Worm (Caenorhabditis elegans) whole organism, young adult: Measurements from ENCODE around the gene R01E6.7.

Experiments
- B0261.1 ChIP-seq: sonication (generic microtip); optimal IDR thresholded peaks from 2 replicates; lab custom pipeline; 2016; ENCODE audit warnings: mild to moderate bottlenecking, missing genetic modification characterization, moderate library complexity, missing compliant biosample characterization
- C17E4.6 ChIP-seq: fragments of 200-800 bp; sonication (Bioruptor generic); IDR thresholded peaks from 2 replicates; pipeline ENCODE4 v1.3.6; 2022; ENCODE audit warnings: missing genetic modification reagents, missing genetic modification characterization, missing compliant biosample characterization
- F23B12.7 ChIP-seq: sonication (generic microtip); optimal IDR thresholded peaks from 2 replicates; lab custom pipeline; 2017; ENCODE audit warnings: missing genetic modification characterization, mild to moderate bottlenecking, missing compliant biosample characterization, antibody characterized with exemption, moderate library complexity; ENCODE audit not compliant: insufficient read depth
- F52B5.7 ChIP-seq: sonication (generic microtip); optimal IDR thresholded peaks from 2 replicates; lab custom pipeline; 2016; ENCODE audit warnings: mild to moderate bottlenecking, missing genetic modification characterization, missing compliant biosample characterization
- F57C9.4 ChIP-seq: sonication (generic microtip); optimal IDR thresholded peaks from 2 replicates; lab custom pipeline; 2017; ENCODE audit warnings: mild to moderate bottlenecking, missing genetic modification characterization, missing compliant biosample characterization
- K12H6.12 ChIP-seq: fragments of 200-800 bp; sonication (Bioruptor generic); optimal IDR thresholded peaks from 2 replicates; lab custom pipeline; 2018; ENCODE audit warnings: mild to moderate bottlenecking, missing genetic modification characterization, missing compliant biosample characterization
- T07F8.4 ChIP-seq: sonication (generic microtip); optimal IDR thresholded peaks from 2 replicates; lab custom pipeline; 2016; ENCODE audit warnings: mild to moderate bottlenecking, missing genetic modification characterization, moderate library complexity, missing compliant biosample characterization
- Y53F4B.3 ChIP-seq: fragments of 200-800 bp; sonication (Bioruptor generic); IDR thresholded peaks from 2 replicates; pipeline ENCODE4 v1.3.6; 2022; ENCODE audit warnings: missing genetic modification reagents, missing genetic modification characterization, missing compliant biosample characterization
- Y56A3A.18 ChIP-seq: fragments of 200-800 bp; sonication (Bioruptor generic); IDR thresholded peaks from 2 replicates; pipeline ENCODE4 v1.3.6; 2022; ENCODE audit warnings: missing genetic modification reagents, missing genetic modification characterization, missing compliant biosample characterization
- Y67H2A.10 ChIP-seq: fragments of 200-800 bp; sonication (Bioruptor generic); conservative IDR thresholded peaks from 2 replicates; pipeline ENCODE4 v1.3.6; 2022; ENCODE audit warnings: missing genetic modification reagents, missing genetic modification characterization, missing compliant biosample characterization
- Y79H2A.3 ChIP-seq: fragments of 200-800 bp; sonication (Bioruptor generic); conservative IDR thresholded peaks from 2 replicates; pipeline ENCODE4 v1.3.6; 2022; ENCODE audit warnings: missing genetic modification reagents, missing genetic modification characterization, missing compliant biosample characterization
- ZK185.1 ChIP-seq: sonication (generic microtip); optimal IDR thresholded peaks from 2 replicates; lab custom pipeline; 2016; ENCODE audit warnings: mild to moderate bottlenecking, missing genetic modification characterization, missing compliant biosample characterization; ENCODE audit not compliant: poor library complexity, severe bottlenecking
- aptf-2 ChIP-seq: fragments of 200-800 bp; sonication (Bioruptor generic); conservative IDR thresholded peaks from 2 replicates; pipeline ENCODE4 v1.3.6; 2022; ENCODE audit warnings: missing genetic modification reagents, missing genetic modification characterization, missing compliant biosample characterization
- ceh-27 ChIP-seq: fragments of 200-800 bp; sonication (Bioruptor generic); optimal IDR thresholded peaks from 2 replicates; lab custom pipeline; 2018; ENCODE audit warnings: mild to moderate bottlenecking, missing genetic modification characterization, moderate library complexity, missing compliant biosample characterization
- ceh-40 ChIP-seq: fragments of 200-800 bp; sonication (Bioruptor generic); IDR thresholded peaks from 2 replicates; pipeline ENCODE4 v1.3.6; 2022; ENCODE audit warnings: missing genetic modification characterization, missing compliant biosample characterization
- chd-7 ChIP-seq: sonication (generic microtip); optimal IDR thresholded peaks from 2 replicates; lab custom pipeline; 2016; ENCODE audit warnings: mild to moderate bottlenecking, missing genetic modification characterization, moderate library complexity, missing compliant biosample characterization
- die-1 ChIP-seq: sonication (generic microtip); optimal IDR thresholded peaks from 2 replicates; lab custom pipeline; 2016; ENCODE audit warnings: missing genotype, mild to moderate bottlenecking, missing genetic modification characterization, missing compliant biosample characterization
- dox-1 ChIP-seq: fragments of 200-800 bp; sonication (Bioruptor generic); IDR thresholded peaks from 2 replicates; pipeline ENCODE4 v1.3.6; 2022; ENCODE audit warnings: missing genetic modification reagents, missing genetic modification characterization, missing compliant biosample characterization
- dpff-1 ChIP-seq: sonication (generic microtip); optimal IDR thresholded peaks from 2 replicates; lab custom pipeline; 2017; ENCODE audit warnings: mild to moderate bottlenecking, missing genetic modification characterization, missing compliant biosample characterization
- egrh-3 ChIP-seq: fragments of 200-800 bp; sonication (Bioruptor generic); IDR thresholded peaks from 2 replicates; pipeline ENCODE4 v1.3.6; 2022; ENCODE audit warnings: missing genetic modification reagents, missing genetic modification characterization, missing compliant biosample characterization
- ets-4 ChIP-seq: fragments of 200-800 bp; sonication (Bioruptor generic); optimal IDR thresholded peaks from 2 replicates; lab custom pipeline; 2018; ENCODE audit warnings: mild to moderate bottlenecking, missing genetic modification characterization, missing compliant biosample characterization
- gei-17 ChIP-seq: fragments of 200-800 bp; sonication (Bioruptor generic); optimal IDR thresholded peaks from 2 replicates; lab custom pipeline; 2018; ENCODE audit warnings: mild to moderate bottlenecking, missing genetic modification characterization, missing compliant biosample characterization
- hmg-1.2 ChIP-seq: fragments of 200-800 bp; sonication (Bioruptor generic); IDR thresholded peaks from 2 replicates; pipeline ENCODE4 v1.3.6; 2022; ENCODE audit warnings: missing genetic modification reagents, missing genetic modification characterization, missing compliant biosample characterization
- hmg-20 ChIP-seq: fragments of 200-800 bp; sonication (Bioruptor generic); IDR thresholded peaks from 2 replicates; pipeline ENCODE4 v1.3.6; 2022; ENCODE audit warnings: missing genetic modification reagents, missing genetic modification characterization, missing compliant biosample characterization
- hrde-1 ChIP-seq: sonication (generic microtip); optimal IDR thresholded peaks from 2 replicates; lab custom pipeline; 2016; ENCODE audit warnings: missing genetic modification characterization, mild to moderate bottlenecking, missing compliant biosample characterization, moderate library complexity, missing genotype, missing genetic modification reagents, borderline replicate concordance
- lin-26 ChIP-seq: fragments of 200-800 bp; sonication (Bioruptor generic); IDR thresholded peaks from 2 replicates; pipeline ENCODE4 v1.3.6; 2022; ENCODE audit warnings: missing genetic modification reagents, missing genetic modification characterization, missing compliant biosample characterization
- lin-40 ChIP-seq: sonication (generic microtip); optimal IDR thresholded peaks from 2 replicates; lab custom pipeline; 2016; ENCODE audit warnings: missing genetic modification characterization, mild to moderate bottlenecking, missing compliant biosample characterization, missing genotype, missing genetic modification reagents
- lin-54 ChIP-seq: fragments of 200-800 bp; sonication (Bioruptor generic); optimal IDR thresholded peaks from 2 replicates; lab custom pipeline; 2018; ENCODE audit warnings: mild to moderate bottlenecking, missing genetic modification characterization, missing compliant biosample characterization
- madf-6 ChIP-seq: fragments of 200-800 bp; sonication (Bioruptor generic); IDR thresholded peaks from 2 replicates; pipeline ENCODE4 v1.3.6; 2022; ENCODE audit warnings: missing genetic modification reagents, missing genetic modification characterization, missing compliant biosample characterization
- mcd-1 ChIP-seq: fragments of 200-800 bp; sonication (Bioruptor generic); IDR thresholded peaks from 2 replicates; pipeline ENCODE4 v1.3.6; 2022; ENCODE audit warnings: missing genetic modification reagents, missing genetic modification characterization, missing compliant biosample characterization
- nfya-1 ChIP-seq: sonication (generic microtip); optimal IDR thresholded peaks from 2 replicates; lab custom pipeline; 2017; ENCODE audit warnings: antibody characterized with exemption, missing compliant biosample characterization, missing genetic modification characterization, borderline replicate concordance; ENCODE audit not compliant: insufficient read depth
- nhr-80 ChIP-seq: sonication (generic microtip); optimal IDR thresholded peaks from 2 replicates; lab custom pipeline; 2016; ENCODE audit warnings: missing genetic modification characterization, missing compliant biosample characterization
- pbrm-1 ChIP-seq: fragments of 200-800 bp; sonication (Bioruptor generic); IDR thresholded peaks from 2 replicates; pipeline ENCODE4 v1.3.6; 2022; ENCODE audit warnings: missing genetic modification reagents, missing genetic modification characterization, missing compliant biosample characterization
- rpc-1 ChIP-seq, 2 experiments: fragments of 150-350 bp in 1 of 2; sonication (generic microtip) in 1 of 2; optimal IDR thresholded peaks; 2 replicates each; lab custom pipeline; 2014 to 2018; ENCODE audit warnings: missing biosample characterization in 1 of 2, missing genetic modification characterization in 1 of 2, missing genetic modification reagents in 1 of 2, missing genotype in 1 of 2
- snpc-4 ChIP-seq, 5 experiments: fragments of 150-350 bp in 1 of 5; sonication (generic microtip) in 4 of 5; optimal IDR thresholded peaks; 2 replicates each; lab custom pipeline; 2014 to 2018; ENCODE audit warnings: missing genetic modification characterization in 5 of 5, missing biosample characterization in 3 of 5, antibody characterized with exemption in 2 of 5, mild to moderate bottlenecking in 2 of 5, missing compliant biosample characterization in 2 of 5, missing genotype in 2 of 5, moderate library complexity in 2 of 5, missing genetic modification reagents in 1 of 5
- somi-1 ChIP-seq: fragments of 200-800 bp; sonication (Bioruptor generic); optimal IDR thresholded peaks from 2 replicates; lab custom pipeline; 2018; ENCODE audit warnings: mild to moderate bottlenecking, missing genetic modification characterization, missing compliant biosample characterization
- ztf-18 ChIP-seq: sonication (generic microtip); optimal IDR thresholded peaks from 2 replicates; lab custom pipeline; 2016; ENCODE audit warnings: missing genotype, mild to moderate bottlenecking, missing genetic modification characterization, missing compliant biosample characterization

The R01E6.7 gene

ce11 chrX:13583895-13584344 is 14.2 kb upstream of the R01E6.7 start:
- TF ChIP-seq hrde-1 (tag; lab: Kevin White, UChicago) (no peak), F57C9.4 (tag; lab: Kevin White, UChicago) (no peak), chd-7 (tag; lab: Kevin White, UChicago) (no peak), madf-6 (no peak), snpc-4 (GFP tag; optimal IDR thresholded peaks at IDR 0.05; lab: Kevin White, UChicago) (no peak), snpc-4 (tag; optimal IDR thresholded peaks at IDR 0.05; lab: Kevin White, UChicago) (peak in 2 of 4 experiments; percentile 7 to 52), F52B5.7 (peak; percentile 63), mcd-1 (GFP tag; lab: Robert Waterston, UW) (peak; percentile 38), K12H6.12 (tag; lab: Kevin White, UChicago) (peak; percentile 39), Y53F4B.3 (GFP tag; lab: Robert Waterston, UW) (no peak), die-1 (tag; lab: Kevin White, UChicago) (peak; percentile 16), ceh-27 (GFP tag; lab: Kevin White, UChicago) (peak; percentile 12), lin-26 (GFP tag; lab: Robert Waterston, UW) (0 out of 2 replicates have a peak, but pooled peaks have one; percentile 45), lin-40 (no peak), nhr-80 (tag; lab: Kevin White, UChicago) (peak; percentile 53), pbrm-1 (GFP tag; lab: Robert Waterston, UW) (no peak), lin-54 (GFP tag; lab: Kevin White, UChicago) (peak; percentile 5), ZK185.1 (tag; lab: Kevin White, UChicago) (no peak), somi-1 (GFP tag; lab: Kevin White, UChicago) (no peak), rpc-1 (optimal IDR thresholded peaks at IDR 0.05; lab: Kevin White, UChicago) (no peak), rpc-1 (tag; optimal IDR thresholded peaks at IDR 0.05; lab: Kevin White, UChicago) (no peak), aptf-2 (0 out of 2 replicates have a peak, but pooled peaks have one; percentile 55), ztf-18 (tag; lab: Kevin White, UChicago) (peak; percentile 10), gei-17 (GFP tag; lab: Kevin White, UChicago) (peak; percentile 33), Y56A3A.18 (GFP tag; lab: Robert Waterston, UW) (no peak), dox-1 (GFP tag; lab: Robert Waterston, UW) (no peak; the same call in 1 of the 2 replicates), hmg-1.2 (GFP tag; lab: Robert Waterston, UW) (peak; percentile 48; the same call in 1 of the 2 replicates), C17E4.6 (GFP tag; lab: Robert Waterston, UW) (no peak), egrh-3 (GFP tag; lab: Robert Waterston, UW) (peak; percentile 59)

DNA sequence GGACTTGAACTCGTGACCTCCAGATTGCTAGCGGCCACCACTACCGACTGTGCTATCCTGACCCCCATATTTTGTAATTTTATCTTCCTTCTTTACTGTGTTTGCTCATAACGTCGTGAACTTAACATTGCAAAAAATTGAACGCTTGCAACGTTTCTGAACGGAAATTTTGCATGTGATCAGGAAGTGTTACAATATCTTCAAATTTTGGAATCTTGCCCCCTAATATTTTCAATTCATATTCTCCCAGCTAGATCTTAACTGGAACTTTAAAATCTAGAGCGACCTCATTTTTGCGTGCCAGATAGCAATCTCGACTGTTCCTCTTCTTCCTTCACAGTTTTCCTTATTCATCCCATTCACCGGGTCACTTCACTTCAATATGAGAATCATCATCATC is 12.1 kb upstream of the R01E6.7 start, which contains the start of gene F54B11.10:
F54B11.10 (plus strand) TSS at position 301 of the 400 bp plus-strand sequence.
- TF ChIP-seq dox-1 (GFP tag; lab: Robert Waterston, UW) (no peak), rpc-1 (optimal IDR thresholded peaks at IDR 0.05; lab: Kevin White, UChicago) (no peak), rpc-1 (tag; optimal IDR thresholded peaks at IDR 0.05; lab: Kevin White, UChicago) (peak; percentile 51), nfya-1 (tag; lab: Kevin White, UChicago) (no peak), F52B5.7 (no peak), B0261.1 (tag; lab: Kevin White, UChicago) (no peak)

DNA sequence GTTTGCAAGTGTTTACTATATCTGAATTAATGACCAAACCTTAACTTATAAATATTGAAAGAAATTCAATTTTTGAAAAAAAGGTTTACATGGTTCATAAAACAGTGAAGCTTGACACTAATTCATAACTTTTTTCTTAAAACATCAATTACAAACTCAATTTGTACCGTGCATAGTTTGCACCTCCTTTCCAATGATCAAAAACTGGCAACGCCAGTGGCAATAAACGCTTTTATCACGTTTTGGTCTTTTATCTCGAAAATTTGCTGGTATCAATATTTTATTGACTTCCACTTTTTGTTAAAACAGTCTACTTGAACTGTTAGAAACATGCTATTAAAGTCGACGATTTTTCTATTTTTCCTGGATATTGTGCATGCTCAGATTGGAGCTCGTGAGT is 8.7 kb upstream of the R01E6.7 start, which contains the start of gene F54B11.11:
F54B11.11 (plus strand) TSS at position 301 of the 400 bp plus-strand sequence.
- TF ChIP-seq gei-17 (GFP tag; lab: Kevin White, UChicago) (no peak), nhr-80 (tag; lab: Kevin White, UChicago) (peak; percentile 45)

ce11 chrX:13574029-13574428 is 4.3 kb upstream of the R01E6.7 start:
- TF ChIP-seq ets-4: no peak
- no peak for TF ChIP-seq dpff-1 (tag; lab: Kevin White, UChicago)
- TF ChIP-seq ceh-40 (GFP tag; lab: Robert Waterston, UW): no peak
- TF ChIP-seq T07F8.4 (tag; lab: Kevin White, UChicago): no peak
- TF ChIP-seq rpc-1 (optimal IDR thresholded peaks at IDR 0.05; lab: Kevin White, UChicago): no peak
- TF ChIP-seq rpc-1 (tag; optimal IDR thresholded peaks at IDR 0.05; lab: Kevin White, UChicago): no peak
- no peak for TF ChIP-seq hmg-20 (GFP tag; lab: Robert Waterston, UW)
- TF ChIP-seq Y67H2A.10 (GFP tag; lab: Robert Waterston, UW): no peak
- no peak for TF ChIP-seq F23B12.7 (tag; lab: Kevin White, UChicago)
- TF ChIP-seq Y79H2A.3 (GFP tag; lab: Robert Waterston, UW): no peak
